Fruit fly (Drosophila melanogaster): ENCODE data around the gene CG7878.

dm6 chr3R:8149003-8149402 lies 26.5 kb downstream of the CG7878 start:
- TF ChIP-seq usp (GFP tag; optimal IDR thresholded peaks at IDR 0.05) = no peak
- TF ChIP-seq pan (optimal IDR thresholded peaks at IDR 0.05) = no peak
- TF ChIP-seq CG8478 (optimal IDR thresholded peaks at IDR 0.05) = no peak
- TF ChIP-seq psq (optimal IDR thresholded peaks at IDR 0.05) = no peak

Measured in whole organism.